Worm (Caenorhabditis elegans): ENCODE measurements around the gene EEED8.15.

DNA sequence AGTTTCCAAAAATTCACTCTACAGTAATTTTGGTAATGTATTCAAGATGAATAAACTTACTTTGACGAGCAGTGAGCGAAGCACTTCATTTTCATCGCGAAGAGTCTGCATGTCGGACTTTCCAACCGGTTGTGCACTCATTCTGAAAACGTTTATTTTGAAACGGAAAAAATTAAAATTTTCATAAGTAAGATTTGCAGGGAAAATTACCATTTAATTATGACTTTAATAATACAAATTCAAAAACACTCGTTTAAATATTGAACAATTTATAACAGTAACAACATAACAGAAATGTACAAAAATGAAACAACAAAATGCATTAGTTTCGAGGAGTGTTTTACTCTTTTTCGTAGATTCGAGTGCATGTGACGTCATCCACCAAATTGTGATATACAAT, 6.6 kb upstream of the EEED8.15 start, which contains the start of the genes EEED8.13 and EEED8.18:
- no peak for TF ChIP-seq him-1 (tag; optimal IDR thresholded peaks at IDR 0.05)
- no peak for TF ChIP-seq dao-5 (tag; optimal IDR thresholded peaks at IDR 0.05)
